Fruit fly (Drosophila melanogaster) whole organism, embryonic: Measurements from ENCODE around the gene Slimp.

ENCODE experiments used
- Bteb2 ChIP-seq: fragments of 200-800 bp; sonication (Bioruptor generic); optimal IDR thresholded peaks from 2 replicates; lab custom pipeline; 2016; ENCODE audit warnings: missing biosample characterization, missing genetic modification characterization
- CG10274 ChIP-seq: fragments of 200-800 bp; sonication (Bioruptor generic); optimal IDR thresholded peaks from 3 replicates; lab custom pipeline; 2017; ENCODE audit warnings: missing biosample characterization, mild to moderate bottlenecking, missing genetic modification characterization
- CG10979 ChIP-seq: fragments of 200-800 bp; sonication (Bioruptor generic); optimal IDR thresholded peaks from 2 replicates; lab custom pipeline; 2018; ENCODE audit warnings: missing biosample characterization, mild to moderate bottlenecking, missing genetic modification characterization, moderate library complexity
- CG13775 ChIP-seq: fragments of 200-800 bp; sonication (Bioruptor generic); optimal IDR thresholded peaks from 3 replicates; lab custom pipeline; 2017; ENCODE audit warnings: missing biosample characterization, mild to moderate bottlenecking, missing genetic modification characterization
- CG14710 ChIP-seq: fragments of 200-800 bp; sonication (Bioruptor generic); optimal IDR thresholded peaks from 3 replicates; lab custom pipeline; 2019; ENCODE audit warnings: missing biosample characterization, mild to moderate bottlenecking, missing genetic modification characterization, moderate library complexity
- CG15479 ChIP-seq: fragments of 200-800 bp; sonication (Bioruptor generic); optimal IDR thresholded peaks from 3 replicates; lab custom pipeline; 2019; ENCODE audit warnings: missing biosample characterization, mild to moderate bottlenecking, missing genetic modification characterization, moderate library complexity
- CG1647 ChIP-seq: fragments of 200-800 bp; sonication (Bioruptor generic); optimal IDR thresholded peaks from 3 replicates; lab custom pipeline; 2016; ENCODE audit warnings: missing biosample characterization, missing genetic modification characterization
- CG17359 ChIP-seq: fragments of 200-800 bp; sonication (Bioruptor generic); optimal IDR thresholded peaks from 3 replicates; lab custom pipeline; 2018; ENCODE audit warnings: missing biosample characterization, mild to moderate bottlenecking, missing genetic modification characterization, moderate library complexity
- CG17912 ChIP-seq: fragments of 200-800 bp; sonication (Bioruptor generic); optimal IDR thresholded peaks from 2 replicates; lab custom pipeline; 2018; ENCODE audit warnings: missing biosample characterization, mild to moderate bottlenecking, missing genetic modification characterization
- CG32767 ChIP-seq: fragments of 200-800 bp; sonication (Bioruptor generic); IDR thresholded peaks from 2 replicates; pipeline ENCODE4 v1.3.6; 2022; ENCODE audit warnings: missing biosample characterization, missing genetic modification characterization
- CG32772 ChIP-seq: fragments of 200-800 bp; sonication (Bioruptor generic); IDR thresholded peaks from 2 replicates; pipeline ENCODE4 v1.3.6; 2022; ENCODE audit warnings: missing biosample characterization, missing genetic modification characterization
- CG34224 ChIP-seq: fragments of 200-800 bp; sonication (Bioruptor generic); IDR thresholded peaks from 3 replicates; pipeline ENCODE4 v1.3.6; 2022; ENCODE audit warnings: missing biosample characterization, missing genetic modification characterization; ENCODE audit not compliant: partially characterized antibody
- CG4328 ChIP-seq: fragments of 200-800 bp; sonication (Bioruptor generic); optimal IDR thresholded peaks from 3 replicates; lab custom pipeline; 2017; ENCODE audit warnings: missing biosample characterization, missing genetic modification reagents, missing genetic modification characterization
- CG4730 ChIP-seq: fragments of 200-800 bp; sonication (Bioruptor generic); IDR thresholded peaks from 2 replicates; pipeline ENCODE4 v1.3.6; 2022; ENCODE audit warnings: missing biosample characterization, missing genetic modification characterization
- CG6689 ChIP-seq: fragments of 200-800 bp; sonication (Bioruptor generic); IDR thresholded peaks from 2 replicates; pipeline ENCODE4 v1.3.6; 2022; ENCODE audit warnings: missing biosample characterization, missing genetic modification characterization
- CG7556 ChIP-seq: fragments of 200-800 bp; sonication (Bioruptor generic); optimal IDR thresholded peaks from 2 replicates; lab custom pipeline; 2017; ENCODE audit warnings: missing biosample characterization, mild to moderate bottlenecking, missing genetic modification characterization
- CG9437 ChIP-seq: fragments of 200-800 bp; sonication (Bioruptor generic); optimal IDR thresholded peaks from 2 replicates; lab custom pipeline; 2018; ENCODE audit warnings: missing biosample characterization, mild to moderate bottlenecking, missing genetic modification characterization
- CkIIα-i1 ChIP-seq: fragments of 200-800 bp; sonication (Bioruptor generic); IDR thresholded peaks from 2 replicates; pipeline ENCODE4 v1.3.6; 2022; ENCODE audit warnings: missing biosample characterization, missing genetic modification characterization
- Dbx ChIP-seq: fragments of 200-800 bp; sonication (Bioruptor generic); IDR thresholded peaks from 3 replicates; pipeline ENCODE4 v1.3.6; 2022; ENCODE audit warnings: missing biosample characterization, missing genetic modification characterization
- Dip3 ChIP-seq: fragments of 200-800 bp; sonication (Bioruptor generic); optimal IDR thresholded peaks from 3 replicates; lab custom pipeline; 2016; ENCODE audit warnings: missing biosample characterization, missing genetic modification characterization
- Ets97D ChIP-seq: fragments of 200-800 bp; sonication (Bioruptor generic); optimal IDR thresholded peaks from 3 replicates; lab custom pipeline; 2016; ENCODE audit warnings: missing biosample characterization, missing genetic modification characterization
- Hey ChIP-seq: fragments of 200-800 bp; sonication (Bioruptor generic); optimal IDR thresholded peaks from 3 replicates; lab custom pipeline; 2018; ENCODE audit warnings: missing biosample characterization, mild to moderate bottlenecking, missing genetic modification characterization
- HmgZ ChIP-seq: fragments of 200-800 bp; sonication (Bioruptor generic); optimal IDR thresholded peaks from 2 replicates; lab custom pipeline; 2018; ENCODE audit warnings: missing biosample characterization, mild to moderate bottlenecking, missing genetic modification characterization
- Hmx ChIP-seq: fragments of 200-800 bp; sonication (Bioruptor generic); optimal IDR thresholded peaks from 2 replicates; lab custom pipeline; 2016; ENCODE audit warnings: missing biosample characterization, missing genetic modification characterization
- Ptx1 ChIP-seq: fragments of 200-800 bp; sonication (Bioruptor generic); IDR thresholded peaks from 2 replicates; pipeline ENCODE4 v1.3.6; 2022; ENCODE audit warnings: missing biosample characterization, missing genetic modification characterization
- Six4 ChIP-seq: fragments of 200-800 bp; sonication (Bioruptor generic); optimal IDR thresholded peaks from 2 replicates; lab custom pipeline; 2016; ENCODE audit warnings: missing biosample characterization, missing genetic modification characterization
- Ssrp ChIP-seq: fragments of 200-800 bp; sonication (Bioruptor generic); optimal IDR thresholded peaks from 2 replicates; lab custom pipeline; 2018; ENCODE audit warnings: missing biosample characterization, mild to moderate bottlenecking, missing genetic modification characterization, moderate library complexity
- Trl ChIP-seq, 3 experiments: fragments of >200 bp in 2 of 3; fragments of 200-800 bp in 1 of 3; sonication (Bioruptor generic) in 1 of 3; optimal IDR thresholded peaks; 2 replicates in 1 of 3; 3 replicates in 2 of 3; lab custom pipeline; 2016 to 2017; ENCODE audit warnings: missing biosample characterization in 1 of 3, missing genetic modification characterization in 1 of 3
- Vsx1 ChIP-seq: fragments of 200-800 bp; sonication (Bioruptor generic); optimal IDR thresholded peaks from 2 replicates; lab custom pipeline; 2017; ENCODE audit warnings: missing biosample characterization, mild to moderate bottlenecking, missing genetic modification characterization, missing genetic modification reagents
- ap ChIP-seq: fragments of 200-800 bp; sonication (Bioruptor generic); IDR thresholded peaks from 2 replicates; pipeline ENCODE4 v1.3.6; 2022; ENCODE audit warnings: missing biosample characterization, missing genetic modification characterization
- ara ChIP-seq: fragments of 200-800 bp; sonication (Bioruptor generic); IDR thresholded peaks from 2 replicates; pipeline ENCODE4 v1.3.6; 2022; ENCODE audit warnings: missing biosample characterization, missing genetic modification characterization
- cg ChIP-seq: fragments of 200-800 bp; sonication (Bioruptor generic); optimal IDR thresholded peaks from 3 replicates; lab custom pipeline; 2019; ENCODE audit warnings: missing biosample characterization, mild to moderate bottlenecking, missing genetic modification characterization, moderate library complexity
- chn ChIP-seq: fragments of 200-800 bp; sonication (Bioruptor generic); optimal IDR thresholded peaks from 2 replicates; lab custom pipeline; 2016; ENCODE audit warnings: missing biosample characterization, missing genetic modification characterization
- corto ChIP-seq: fragments of 200-800 bp; sonication (Bioruptor generic); optimal IDR thresholded peaks from 2 replicates; lab custom pipeline; 2016; ENCODE audit warnings: missing biosample characterization, mild to moderate bottlenecking, missing genetic modification characterization, moderate library complexity
- ems ChIP-seq: fragments of 200-800 bp; sonication (Bioruptor generic); optimal IDR thresholded peaks from 3 replicates; lab custom pipeline; 2016; ENCODE audit warnings: missing biosample characterization, missing genetic modification characterization
- eve ChIP-seq, 2 experiments: fragments of >200 bp; optimal IDR thresholded peaks; 2 replicates each; lab custom pipeline; 2017; ENCODE audit warnings: missing biosample characterization in 2 of 2, missing genetic modification characterization in 2 of 2
- gfzf ChIP-seq: fragments of 200-800 bp; sonication (Bioruptor generic); optimal IDR thresholded peaks from 2 replicates; lab custom pipeline; 2016; ENCODE audit warnings: missing biosample characterization, mild to moderate bottlenecking, missing genetic modification characterization, moderate library complexity
- lov ChIP-seq, 2 experiments: fragments of 200-800 bp in 1 of 2; fragments of >200 bp in 1 of 2; sonication (Bioruptor generic) in 1 of 2; IDR thresholded peaks in 1 of 2; optimal IDR thresholded peaks in 1 of 2; 2 replicates in 1 of 2; 3 replicates in 1 of 2; pipeline versions ENCODE4 v1.3.6 to Lab custom; 2017 to 2022; ENCODE audit warnings: missing biosample characterization in 1 of 2, missing genetic modification characterization in 1 of 2
- mam ChIP-seq: fragments of 200-800 bp; sonication (Bioruptor generic); optimal IDR thresholded peaks from 3 replicates; lab custom pipeline; 2016; ENCODE audit warnings: missing biosample characterization, missing genetic modification characterization
- nau ChIP-seq: fragments of 200-800 bp; sonication (Bioruptor generic); optimal IDR thresholded peaks from 3 replicates; lab custom pipeline; 2017; ENCODE audit warnings: missing biosample characterization, mild to moderate bottlenecking, missing genetic modification characterization, missing genetic modification reagents
- otp ChIP-seq: fragments of 200-800 bp; sonication (Bioruptor generic); IDR thresholded peaks from 3 replicates; pipeline ENCODE4, ENCODE4 v1.3.6; 2022; ENCODE audit warnings: missing biosample characterization, missing genetic modification characterization
- pan ChIP-seq, 4 experiments: fragments of >200 bp in 3 of 4; fragments of 200-800 bp in 1 of 4; sonication (Bioruptor generic) in 1 of 4; optimal IDR thresholded peaks in 3 of 4; IDR thresholded peaks in 1 of 4; 2 replicates each; pipeline versions ENCODE4 v1.3.6 to Lab custom; 2017 to 2022; ENCODE audit warnings: missing biosample characterization in 2 of 4, missing genetic modification characterization in 2 of 4, mixed read lengths in 1 of 4
- schlank ChIP-seq: fragments of 200-800 bp; sonication (Bioruptor generic); optimal IDR thresholded peaks from 2 replicates; lab custom pipeline; 2018; ENCODE audit warnings: missing biosample characterization, mild to moderate bottlenecking, missing genetic modification characterization
- sens-2 ChIP-seq: fragments of 200-800 bp; sonication (Bioruptor generic); IDR thresholded peaks from 2 replicates; pipeline ENCODE4 v1.3.6; 2022; ENCODE audit warnings: missing biosample characterization, missing genetic modification characterization
- so ChIP-seq: fragments of 200-800 bp; sonication (Bioruptor generic); IDR thresholded peaks from 3 replicates; pipeline ENCODE4 v1.3.6; 2022; ENCODE audit warnings: missing biosample characterization, missing genetic modification characterization
- sqz ChIP-seq: fragments of 200-800 bp; sonication (Bioruptor generic); optimal IDR thresholded peaks from 3 replicates; lab custom pipeline; 2018; ENCODE audit warnings: missing biosample characterization, mild to moderate bottlenecking, missing genetic modification characterization
- unpg ChIP-seq: fragments of 200-800 bp; sonication (Bioruptor generic); optimal IDR thresholded peaks from 3 replicates; lab custom pipeline; 2018; ENCODE audit warnings: missing biosample characterization, mild to moderate bottlenecking, missing genetic modification characterization, moderate library complexity
- zf30C ChIP-seq: fragments of 200-800 bp; sonication (Bioruptor generic); optimal IDR thresholded peaks from 3 replicates; lab custom pipeline; 2018; ENCODE audit warnings: missing biosample characterization, mild to moderate bottlenecking, missing genetic modification characterization
- zfh2 ChIP-seq: fragments of 200-800 bp; sonication (Bioruptor generic); optimal IDR thresholded peaks from 2 replicates; lab custom pipeline; 2016; ENCODE audit warnings: missing biosample characterization, missing genetic modification characterization

The Slimp gene

dm6 chr3R:24163556-24164022 is 14.8 kb upstream of the Slimp start, which contains the start of gene Apc2 (continued):
- TF ChIP-seq nau (GFP tag; lab: Kevin White, UChicago) (no peak), otp (GFP tag; lab: Robert Waterston, UW) (no peak), corto (no peak), CG4730 (0 out of 2 replicates have a peak, but pooled peaks have one; percentile 13), CG7556 (GFP tag; lab: Kevin White, UChicago) (peak; percentile 60), ems (GFP tag; lab: Kevin White, UChicago) (peak; percentile 19), Hey (tag; lab: Kevin White, UChicago) (no peak), gfzf (GFP tag; lab: Kevin White, UChicago) (no peak), Hmx (no peak), ap (GFP tag; lab: Robert Waterston, UW) (no peak), Bteb2 (GFP tag; lab: Kevin White, UChicago) (no peak), CkIIα-i1 (GFP tag; lab: Robert Waterston, UW) (no peak), CG34224 (GFP tag; lab: Robert Waterston, UW) (peak; percentile 69; the same call in 2 of the 3 replicates), CG13775 (GFP tag; lab: Kevin White, UChicago) (peak; percentile 65), CG1647 (no peak), Dbx (0 out of 3 replicates have a peak, but pooled peaks have one; percentile 19), CG15479 (GFP tag; lab: Kevin White, UChicago) (no peak), ara (GFP tag; lab: Robert Waterston, UW) (peak; percentile 55; the same call in 1 of the 2 replicates), Six4 (GFP tag; lab: Kevin White, UChicago) (peak; percentile 18), CG4328 (GFP tag; lab: Kevin White, UChicago) (no peak), pan (optimal IDR thresholded peaks at IDR 0.05; lab: Kevin White, UChicago) (no peak), pan (GFP tag; optimal IDR thresholded peaks at IDR 0.05 in 1 of 2, IDR thresholded peaks at IDR 0.05 in 1 of 2) (peak in 1 of 2 experiments; percentile 70), Dip3 (GFP tag; lab: Kevin White, UChicago) (peak; percentile 34), CG17359 (tag; lab: Kevin White, UChicago) (peak; percentile 58), zf30C (GFP tag; lab: Kevin White, UChicago) (no peak), HmgZ (tag; lab: Kevin White, UChicago) (peak; percentile 35), Vsx1 (no peak), lov (optimal IDR thresholded peaks at IDR 0.05; lab: Kevin White, UChicago) (no peak), lov (GFP tag; IDR thresholded peaks at IDR 0.05; lab: Robert Waterston, UW) (no peak), CG10979 (tag; lab: Kevin White, UChicago) (peak; percentile 62), unpg (GFP tag; lab: Kevin White, UChicago) (peak; percentile 66), CG9437 (GFP tag; lab: Kevin White, UChicago) (peak; percentile 98), sens-2 (GFP tag; lab: Robert Waterston, UW) (no peak), CG10274 (no peak), CG6689 (GFP tag; lab: Robert Waterston, UW) (peak; percentile 57; the same call in 1 of the 2 replicates), chn (GFP tag; lab: Kevin White, UChicago) (no peak), so (no peak), schlank (tag; lab: Kevin White, UChicago) (no peak), CG14710 (peak; percentile 80), mam (GFP tag; lab: Kevin White, UChicago) (peak; percentile 41), zfh2 (peak; percentile 29), cg (GFP tag; lab: Kevin White, UChicago) (no peak), CG17912 (GFP tag; lab: Kevin White, UChicago) (no peak), sqz (GFP tag; lab: Kevin White, UChicago) (no peak), eve (GFP tag; optimal IDR thresholded peaks at IDR 0.05; lab: Kevin White, UChicago) (no peak), Ptx1 (GFP tag; lab: Robert Waterston, UW) (peak; percentile 70), CG32772 (peak; percentile 35; the same call in 1 of the 2 replicates), Ssrp (tag; lab: Kevin White, UChicago) (peak; percentile 53), Ets97D (GFP tag; lab: Kevin White, UChicago) (peak; percentile 8), CG32767 (GFP tag; lab: Robert Waterston, UW) (0 out of 2 replicates have a peak, but pooled peaks have one; percentile 17), Trl (optimal IDR thresholded peaks at IDR 0.05; lab: Kevin White, UChicago) (no peak), Trl (GFP tag; optimal IDR thresholded peaks at IDR 0.05; lab: Kevin White, UChicago) (peak; percentile 16)
